Worm (Caenorhabditis elegans) whole organism, early embryonic: ENCODE data around the gene helq-1.

Experiments used
- B0310.2 ChIP-seq: sonication (generic microtip); optimal IDR thresholded peaks from 2 replicates; lab custom pipeline; 2016; ENCODE audit warnings: mild to moderate bottlenecking, missing genetic modification characterization, missing compliant biosample characterization
- F13C5.2 ChIP-seq: sonication (generic microtip); optimal IDR thresholded peaks from 2 replicates; lab custom pipeline; 2017; ENCODE audit warnings: mild to moderate bottlenecking, missing genetic modification characterization, inconsistent platforms, missing compliant biosample characterization
- aly-1 ChIP-seq: sonication (generic microtip); optimal IDR thresholded peaks from 2 replicates; lab custom pipeline; 2016; ENCODE audit warnings: missing genetic modification characterization, missing compliant biosample characterization
- ama-1 ChIP-seq: fragments of 150-350 bp; optimal IDR thresholded peaks from 2 replicates; lab custom pipeline; 2014
- ceh-13 ChIP-seq: fragments of 200-800 bp; sonication (Bioruptor generic); optimal IDR thresholded peaks from 2 replicates; lab custom pipeline; 2018; ENCODE audit warnings: mild to moderate bottlenecking, missing genetic modification characterization, missing compliant biosample characterization
- ceh-36 ChIP-seq: sonication (generic microtip); optimal IDR thresholded peaks from 2 replicates; lab custom pipeline; 2016; ENCODE audit warnings: missing genetic modification characterization, inconsistent platforms, missing compliant biosample characterization
- ets-7 ChIP-seq: sonication (generic microtip); optimal IDR thresholded peaks from 2 replicates; lab custom pipeline; 2016; ENCODE audit warnings: missing genotype, missing genetic modification characterization, missing compliant biosample characterization
- flt-1 ChIP-seq: fragments of 200-800 bp; sonication (Bioruptor generic); IDR thresholded peaks from 2 replicates; pipeline ENCODE4 v1.3.6; 2022; ENCODE audit warnings: missing genetic modification characterization, missing compliant biosample characterization
- hmbx-1 ChIP-seq: sonication (generic microtip); optimal IDR thresholded peaks from 2 replicates; lab custom pipeline; 2016; ENCODE audit warnings: mild to moderate bottlenecking, missing genetic modification characterization, missing compliant biosample characterization
- hmg-4 ChIP-seq: fragments of 200-800 bp; sonication (Bioruptor generic); optimal IDR thresholded peaks from 2 replicates; lab custom pipeline; 2018; ENCODE audit warnings: mild to moderate bottlenecking, missing genetic modification characterization, missing compliant biosample characterization
- hnd-1 ChIP-seq: sonication (generic microtip); optimal IDR thresholded peaks from 2 replicates; lab custom pipeline; 2016; ENCODE audit warnings: missing genetic modification characterization, missing compliant biosample characterization
- pes-1 ChIP-seq: fragments of 200-800 bp; sonication (Bioruptor generic); IDR thresholded peaks from 2 replicates; pipeline ENCODE4 v1.3.6; 2022; ENCODE audit warnings: missing genetic modification reagents, missing genetic modification characterization, missing compliant biosample characterization
- scrt-1 ChIP-seq: fragments of 200-800 bp; sonication (Bioruptor generic); IDR thresholded peaks from 2 replicates; pipeline ENCODE4 v1.3.6; 2022; ENCODE audit warnings: missing genetic modification characterization, missing compliant biosample characterization
- sea-1 ChIP-seq: fragments of 200-800 bp; sonication (Bioruptor generic); conservative IDR thresholded peaks from 2 replicates; pipeline ENCODE4 v1.3.6; 2022; ENCODE audit warnings: missing genetic modification characterization, missing compliant biosample characterization
- tbx-11 ChIP-seq: fragments of 200-800 bp; sonication (Bioruptor generic); IDR thresholded peaks from 2 replicates; pipeline ENCODE4 v1.3.6; 2022; ENCODE audit warnings: missing genetic modification characterization, missing compliant biosample characterization
- tbx-37 ChIP-seq: fragments of 200-800 bp; sonication (Bioruptor generic); conservative IDR thresholded peaks from 2 replicates; pipeline ENCODE4 v1.3.6; 2022; ENCODE audit warnings: missing genetic modification reagents, missing genetic modification characterization, missing compliant biosample characterization
- tra-4 ChIP-seq: sonication (generic microtip); optimal IDR thresholded peaks from 2 replicates; lab custom pipeline; 2017; ENCODE audit warnings: missing genetic modification characterization, missing compliant biosample characterization

helq-1 gene

ce11 chrIII:620204-620718 lies 33.4 kb upstream of the helq-1 start, which contains the start of gene T19C3.4:
T19C3.4 (minus strand) TSS chrIII:620254.
- TF ChIP-seq ceh-36 (no peak), hmg-4 (GFP tag; lab: Kevin White, UChicago) (no peak), flt-1 (no peak), scrt-1 (GFP tag; lab: Robert Waterston, UW) (no peak), aly-1 (no peak), tra-4 (no peak), hmbx-1 (tag; lab: Kevin White, UChicago) (no peak), ceh-13 (GFP tag; lab: Kevin White, UChicago) (no peak), tbx-37 (GFP tag; lab: Robert Waterston, UW) (no peak), tbx-11 (no peak)

- TF ChIP-seq F13C5.2 = no peak
- no peak for TF ChIP-seq ama-1 (lab: Kevin White, UChicago)
- no peak for TF ChIP-seq hmg-4 (GFP tag; lab: Kevin White, UChicago)
- no peak for TF ChIP-seq B0310.2
- TF ChIP-seq aly-1 = no peak
Observed at ce11 chrIII:617467-617866, 30.6 kb upstream of the helq-1 start, which contains the start of gene T19C3.2. T19C3.2 (minus strand) TSS chrIII:617567.

- TF ChIP-seq scrt-1 (GFP tag; lab: Robert Waterston, UW) (no peak), ceh-36 (no peak), pes-1 (GFP tag; lab: Robert Waterston, UW) (no peak), hmbx-1 (tag; lab: Kevin White, UChicago) (no peak), aly-1 (no peak), tbx-11 (no peak)
Observed at ce11 chrIII:614447-614846, 27.5 kb upstream of the helq-1 start, which contains the start of gene T19C3.3. T19C3.3 (minus strand) TSS chrIII:614547.

- TF ChIP-seq hnd-1 (tag; lab: Kevin White, UChicago) (no peak), tbx-11 (no peak), ceh-13 (GFP tag; lab: Kevin White, UChicago) (no peak), ceh-36 (no peak), tbx-37 (GFP tag; lab: Robert Waterston, UW) (no peak), ama-1 (lab: Kevin White, UChicago) (no peak), hmg-4 (GFP tag; lab: Kevin White, UChicago) (no peak), pes-1 (GFP tag; lab: Robert Waterston, UW) (no peak), flt-1 (no peak)
Observed at ce11 chrIII:612759-613158, 25.9 kb upstream of the helq-1 start.

- TF ChIP-seq ets-7 (tag; lab: Kevin White, UChicago) = no peak
- TF ChIP-seq tbx-37 (GFP tag; lab: Robert Waterston, UW) = no peak
- no peak for TF ChIP-seq hnd-1 (tag; lab: Kevin White, UChicago)
- no peak for TF ChIP-seq aly-1
- no peak for TF ChIP-seq B0310.2
- TF ChIP-seq tbx-11 = no peak
- no peak for TF ChIP-seq scrt-1 (GFP tag; lab: Robert Waterston, UW)
- TF ChIP-seq sea-1 (GFP tag; lab: Robert Waterston, UW) = no peak
- no peak for TF ChIP-seq hmg-4 (GFP tag; lab: Kevin White, UChicago)
- no peak for TF ChIP-seq tra-4
- no peak for TF ChIP-seq F13C5.2
- TF ChIP-seq ama-1 (lab: Kevin White, UChicago) = no peak
- TF ChIP-seq pes-1 (GFP tag; lab: Robert Waterston, UW) = no peak
- TF ChIP-seq hmbx-1 (tag; lab: Kevin White, UChicago) = no peak
Observed at ce11 chrIII:611900-612299, 25.0 kb upstream of the helq-1 start.

- TF ChIP-seq scrt-1 (GFP tag; lab: Robert Waterston, UW) = no peak
Observed at ce11 chrIII:609549-609948, 22.6 kb upstream of the helq-1 start, which contains the start of gene best-17. best-17 (minus strand) TSS chrIII:609649.

- TF ChIP-seq pes-1 (GFP tag; lab: Robert Waterston, UW) = no peak
Observed at ce11 chrIII:605415-606054, 18.6 kb upstream of the helq-1 start, which contains the start of the genes Y55B1AR.4 and ttr-7. Y55B1AR.4 (minus strand) TSS chrIII:605515. ttr-7 (plus strand) TSS chrIII:606004.

ce11 chrIII:600316-600932 lies 13.5 kb upstream of the helq-1 start, which contains the start of gene lec-6:
lec-6 (minus strand) TSS chrIII:600366.
- TF ChIP-seq ceh-36 (no peak), hmg-4 (GFP tag; lab: Kevin White, UChicago) (no peak), hmbx-1 (tag; lab: Kevin White, UChicago) (no peak), F13C5.2 (no peak), ceh-13 (GFP tag; lab: Kevin White, UChicago) (no peak), tbx-37 (GFP tag; lab: Robert Waterston, UW) (no peak), aly-1 (no peak), tbx-11 (no peak), B0310.2 (no peak), hnd-1 (tag; lab: Kevin White, UChicago) (no peak), scrt-1 (GFP tag; lab: Robert Waterston, UW) (no peak), ama-1 (lab: Kevin White, UChicago) (no peak), sea-1 (GFP tag; lab: Robert Waterston, UW) (no peak)
